Fruit fly (Drosophila melanogaster) whole organism, prepupa: Measurements from ENCODE around the gene CG14615.

Source experiments
- Blimp-1 ChIP-seq: fragments of 200-800 bp; sonication (Bioruptor generic); optimal IDR thresholded peaks from 3 replicates; lab custom pipeline; 2017; ENCODE audit warnings: missing biosample characterization, missing genetic modification characterization, mild to moderate bottlenecking, moderate library complexity, missing genetic modification reagents
- CG10631 ChIP-seq: fragments of 200-800 bp; sonication (Bioruptor generic); optimal IDR thresholded peaks from 2 replicates; lab custom pipeline; 2016; ENCODE audit warnings: missing biosample characterization, missing genetic modification characterization
- CG10669 ChIP-seq: fragments of 200-800 bp; sonication (Bioruptor generic); optimal IDR thresholded peaks from 3 replicates; lab custom pipeline; 2018; ENCODE audit warnings: missing biosample characterization, mild to moderate bottlenecking, missing genetic modification characterization, moderate library complexity
- CG11294 ChIP-seq: fragments of 200-800 bp; sonication (Bioruptor generic); IDR thresholded peaks from 2 replicates; pipeline ENCODE4 v1.3.6; 2022; ENCODE audit warnings: missing biosample characterization, missing genetic modification characterization
- CG11762 ChIP-seq: fragments of 200-800 bp; sonication (Bioruptor generic); optimal IDR thresholded peaks from 3 replicates; lab custom pipeline; 2016; ENCODE audit warnings: missing biosample characterization, missing genetic modification characterization; ENCODE audit not compliant: insufficient read depth
- CG11902 ChIP-seq: fragments of 200-800 bp; sonication (Bioruptor generic); optimal IDR thresholded peaks from 3 replicates; lab custom pipeline; 2016; ENCODE audit warnings: missing biosample characterization, missing genetic modification characterization
- CG15336 ChIP-seq: fragments of 200-800 bp; sonication (Bioruptor generic); IDR thresholded peaks from 2 replicates; pipeline ENCODE4 v1.3.6; 2022; ENCODE audit warnings: missing biosample characterization, missing genetic modification characterization
- CG3032 ChIP-seq: fragments of 200-800 bp; optimal IDR thresholded peaks from 2 replicates; lab custom pipeline; 2019; ENCODE audit warnings: missing biosample characterization, mild to moderate bottlenecking, missing genetic modification characterization, moderate library complexity
- CG32006 ChIP-seq: fragments of 200-800 bp; sonication (Bioruptor generic); optimal IDR thresholded peaks from 3 replicates; lab custom pipeline; 2017; ENCODE audit warnings: missing biosample characterization, mild to moderate bottlenecking, missing genetic modification characterization
- CG34406 ChIP-seq: fragments of 200-800 bp; sonication (Bioruptor generic); optimal IDR thresholded peaks from 3 replicates; lab custom pipeline; 2016; ENCODE audit warnings: missing biosample characterization, missing genetic modification characterization
- CG3919 ChIP-seq: fragments of 200-800 bp; sonication (Bioruptor generic); optimal IDR thresholded peaks from 3 replicates; lab custom pipeline; 2016; ENCODE audit warnings: missing biosample characterization, missing genetic modification characterization
- CG6163 ChIP-seq: fragments of 200-800 bp; sonication (Bioruptor generic); IDR thresholded peaks from 3 replicates; pipeline ENCODE4 v1.3.6; 2022; ENCODE audit warnings: missing biosample characterization, missing genetic modification characterization
- CG6276 ChIP-seq: fragments of 200-800 bp; sonication (Bioruptor generic); optimal IDR thresholded peaks from 2 replicates; lab custom pipeline; 2017; ENCODE audit warnings: missing biosample characterization, mild to moderate bottlenecking, missing genetic modification characterization
- CG6792 ChIP-seq: fragments of 200-800 bp; sonication (Bioruptor generic); optimal IDR thresholded peaks from 3 replicates; lab custom pipeline; 2016; ENCODE audit warnings: missing biosample characterization, missing genetic modification characterization
- CG6854 ChIP-seq: fragments of 200-800 bp; sonication (Bioruptor generic); optimal IDR thresholded peaks from 2 replicates; lab custom pipeline; 2017; ENCODE audit warnings: missing biosample characterization, mild to moderate bottlenecking, missing genetic modification characterization
- CG7368 ChIP-seq: fragments of 200-800 bp; sonication (Bioruptor generic); optimal IDR thresholded peaks from 3 replicates; lab custom pipeline; 2016; ENCODE audit warnings: missing biosample characterization, missing genetic modification characterization
- CG9139 ChIP-seq: fragments of 200-800 bp; sonication (Bioruptor generic); optimal IDR thresholded peaks from 3 replicates; lab custom pipeline; 2017; ENCODE audit warnings: missing biosample characterization, mild to moderate bottlenecking, missing genetic modification characterization
- Eip75B ChIP-seq: fragments of 200-800 bp; sonication (Bioruptor generic); optimal IDR thresholded peaks from 3 replicates; lab custom pipeline; 2016; ENCODE audit warnings: missing biosample characterization, missing genetic modification characterization
- Eip78C ChIP-seq: fragments of 200-800 bp; sonication (Bioruptor generic); peaks from one replicate; lab custom pipeline; 2016; ENCODE audit warnings: missing biosample characterization, missing genetic modification characterization
- Ets96B ChIP-seq: fragments of 200-800 bp; optimal IDR thresholded peaks from 2 replicates; lab custom pipeline; 2019; ENCODE audit warnings: missing biosample characterization, mild to moderate bottlenecking, missing genetic modification characterization, moderate library complexity
- Gug ChIP-seq: fragments of 200-800 bp; sonication (Bioruptor generic); IDR thresholded peaks from 2 replicates; pipeline ENCODE4 v1.3.6; 2022; ENCODE audit warnings: missing biosample characterization, missing genetic modification characterization
- Hr38 ChIP-seq: sonication (Bioruptor generic); optimal IDR thresholded peaks from 2 replicates; lab custom pipeline; 2016; ENCODE audit warnings: missing biosample characterization, missing genetic modification characterization
- Hr39 ChIP-seq: fragments of 200-800 bp; sonication (Bioruptor generic); optimal IDR thresholded peaks from 2 replicates; lab custom pipeline; 2016; ENCODE audit warnings: missing biosample characterization, missing genetic modification characterization
- Hr4 ChIP-seq: fragments of 200-800 bp; sonication (Bioruptor generic); optimal IDR thresholded peaks from 3 replicates; lab custom pipeline; 2016; ENCODE audit warnings: missing biosample characterization, missing genetic modification characterization
- Lpt ChIP-seq: fragments of 200-800 bp; sonication (Bioruptor generic); optimal IDR thresholded peaks from 3 replicates; lab custom pipeline; 2016; ENCODE audit warnings: missing biosample characterization, missing genetic modification characterization
- Met ChIP-seq: fragments of 200-800 bp; sonication (Bioruptor generic); optimal IDR thresholded peaks from 3 replicates; lab custom pipeline; 2016; ENCODE audit warnings: missing biosample characterization, missing genetic modification characterization
- Smox ChIP-seq: fragments of 200-800 bp; sonication (Bioruptor generic); optimal IDR thresholded peaks from 3 replicates; lab custom pipeline; 2016; ENCODE audit warnings: missing biosample characterization, missing genetic modification characterization
- Sox102F ChIP-seq: fragments of 200-800 bp; sonication (Bioruptor generic); optimal IDR thresholded peaks from 2 replicates; lab custom pipeline; 2016; ENCODE audit warnings: missing biosample characterization, mild to moderate bottlenecking, missing genetic modification characterization
- Sox14 ChIP-seq: fragments of 200-800 bp; sonication (Bioruptor generic); optimal IDR thresholded peaks from 3 replicates; lab custom pipeline; 2016; ENCODE audit warnings: missing biosample characterization, missing genetic modification characterization
- Sox15 ChIP-seq: fragments of 200-800 bp; sonication (Bioruptor generic); optimal IDR thresholded peaks from 3 replicates; lab custom pipeline; 2016; ENCODE audit warnings: missing biosample characterization, missing genetic modification characterization
- achi ChIP-seq: fragments of 200-800 bp; sonication (Bioruptor generic); optimal IDR thresholded peaks from 3 replicates; lab custom pipeline; 2016; ENCODE audit warnings: missing biosample characterization, missing genetic modification characterization
- acj6 ChIP-seq: fragments of 200-800 bp; sonication (Bioruptor generic); optimal IDR thresholded peaks from 3 replicates; lab custom pipeline; 2016; ENCODE audit warnings: missing biosample characterization, missing genetic modification characterization
- dac ChIP-seq: fragments of 200-800 bp; sonication (Bioruptor generic); optimal IDR thresholded peaks from 2 replicates; lab custom pipeline; 2017; ENCODE audit warnings: missing biosample characterization, mild to moderate bottlenecking, missing genetic modification characterization
- esn ChIP-seq: fragments of 200-800 bp; sonication (Bioruptor generic); optimal IDR thresholded peaks from 2 replicates; lab custom pipeline; 2016; ENCODE audit warnings: missing biosample characterization, mild to moderate bottlenecking, missing genetic modification characterization, moderate library complexity
- fd85E ChIP-seq: fragments of 200-800 bp; sonication (Bioruptor generic); optimal IDR thresholded peaks from 3 replicates; lab custom pipeline; 2016; ENCODE audit warnings: missing biosample characterization, missing genetic modification characterization
- fkh ChIP-seq: fragments of 200-800 bp; sonication (Bioruptor generic); optimal IDR thresholded peaks from 3 replicates; lab custom pipeline; 2017; ENCODE audit warnings: missing biosample characterization, mild to moderate bottlenecking, missing genetic modification characterization, moderate library complexity
- net ChIP-seq: fragments of 200-800 bp; sonication (Bioruptor generic); optimal IDR thresholded peaks from 3 replicates; lab custom pipeline; 2016; ENCODE audit warnings: missing biosample characterization, missing genetic modification characterization
- salr ChIP-seq, 2 experiments: fragments of 200-800 bp; sonication (Bioruptor generic); optimal IDR thresholded peaks; 3 replicates each; lab custom pipeline; 2016 to 2018; ENCODE audit warnings: missing biosample characterization in 2 of 2, missing genetic modification characterization in 2 of 2, mild to moderate bottlenecking in 1 of 2
- ss ChIP-seq, 2 experiments: fragments of 200-800 bp; sonication (Bioruptor generic); optimal IDR thresholded peaks; 2 replicates in 1 of 2; 3 replicates in 1 of 2; lab custom pipeline; 2017 to 2018; ENCODE audit warnings: mild to moderate bottlenecking in 2 of 2, missing biosample characterization in 2 of 2, missing genetic modification characterization in 2 of 2, moderate library complexity in 1 of 2
- topi ChIP-seq: fragments of 200-800 bp; sonication (Bioruptor generic); optimal IDR thresholded peaks from 3 replicates; lab custom pipeline; 2016; ENCODE audit warnings: missing biosample characterization, missing genetic modification characterization

Gene CG14615

dm6 chrX:22477689-22478590 lies 28.6 kb upstream of the CG14615 start:
- peak; percentile 52; the same call in 2 of the 3 replicates for TF ChIP-seq CG6163 (GFP tag; lab: Robert Waterston, UW)
- peak; percentile 69 for TF ChIP-seq Eip78C
- peak; percentile 7 for TF ChIP-seq Hr4 (GFP tag; lab: Kevin White, UChicago)
- no peak for TF ChIP-seq CG3032

DNA sequence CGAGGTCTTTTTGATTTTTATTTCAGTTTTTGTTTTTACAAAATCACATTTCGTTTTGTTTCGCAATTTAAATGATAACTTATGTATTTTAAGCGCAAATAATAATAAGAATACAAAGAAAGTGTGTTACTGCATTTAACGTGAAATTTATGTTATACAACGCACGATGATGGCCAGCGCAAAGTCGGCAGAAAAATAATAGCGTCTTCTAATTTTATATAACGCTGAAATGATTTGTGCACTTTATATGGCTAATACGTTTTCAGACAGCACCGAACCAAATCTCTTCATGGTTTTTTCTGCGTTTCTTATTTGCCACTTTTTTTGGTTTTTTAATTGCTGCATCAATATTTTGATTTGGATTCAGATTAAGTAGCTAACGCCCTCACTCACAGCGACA lies 25.6 kb upstream of the CG14615 start:
- no peak for TF ChIP-seq ss (GFP tag; optimal IDR thresholded peaks at IDR 0.05; lab: Kevin White, UChicago)
- no peak for TF ChIP-seq CG9139
- TF ChIP-seq CG6276 (GFP tag; lab: Kevin White, UChicago), result no peak
- TF ChIP-seq Met (GFP tag; lab: Kevin White, UChicago), result no peak
- no peak for TF ChIP-seq Hr39 (GFP tag; lab: Kevin White, UChicago)
- TF ChIP-seq salr (GFP tag; optimal IDR thresholded peaks at IDR 0.05; lab: Kevin White, UChicago), result no peak
- TF ChIP-seq fkh, result no peak
- TF ChIP-seq achi, result no peak
- TF ChIP-seq CG32006 (GFP tag; lab: Kevin White, UChicago), result no peak
- no peak for TF ChIP-seq topi (GFP tag; lab: Kevin White, UChicago)
- no peak for TF ChIP-seq Blimp-1 (GFP tag; lab: Kevin White, UChicago)
- no peak for TF ChIP-seq CG7368 (GFP tag; lab: Kevin White, UChicago)
- TF ChIP-seq fd85E (GFP tag; lab: Kevin White, UChicago), result no peak
- no peak for TF ChIP-seq Hr38 (GFP tag; lab: Kevin White, UChicago)
- no peak for TF ChIP-seq Sox15
- no peak for TF ChIP-seq Sox102F (GFP tag; lab: Kevin White, UChicago)

dm6 chrX:22473520-22473919 lies 24.2 kb upstream of the CG14615 start, which contains the start of gene CG14618:
Gene CG14618 (plus strand): TSS chrX:22473698.
- TF ChIP-seq Lpt (GFP tag; lab: Kevin White, UChicago) (no peak), acj6 (no peak), CG3919 (GFP tag; lab: Kevin White, UChicago) (no peak), Ets96B (tag; lab: Kevin White, UChicago) (no peak), Smox (GFP tag; lab: Kevin White, UChicago) (no peak), CG15336 (GFP tag; lab: Robert Waterston, UW) (no peak), dac (no peak), Eip75B (GFP tag; lab: Kevin White, UChicago) (no peak), esn (GFP tag; lab: Kevin White, UChicago) (no peak), CG11294 (GFP tag; lab: Robert Waterston, UW) (no peak), CG6163 (GFP tag; lab: Robert Waterston, UW) (no peak), CG9139 (no peak), Met (GFP tag; lab: Kevin White, UChicago) (no peak), CG10631 (no peak), net (GFP tag; lab: Kevin White, UChicago) (no peak)

DNA sequence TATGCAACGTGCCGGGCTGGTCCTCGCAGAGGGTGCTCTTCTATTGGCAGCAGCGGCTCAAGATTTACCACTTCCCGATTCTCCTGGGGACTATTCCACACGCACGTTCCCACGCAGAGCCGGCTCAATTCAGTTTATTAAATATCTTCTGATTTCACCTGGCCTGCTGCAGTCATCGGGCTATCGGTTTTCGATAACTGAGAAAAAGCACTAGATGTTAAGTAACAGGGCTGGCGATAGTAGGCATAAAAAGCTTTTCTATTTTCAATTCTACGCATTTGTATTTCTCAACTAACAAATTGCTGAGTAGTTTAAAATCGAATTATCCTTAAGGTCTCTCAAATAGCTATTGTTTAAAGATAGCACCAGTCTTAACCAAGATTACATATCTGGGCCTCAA lies 22.5 kb upstream of the CG14615 start, which contains the start of gene CG14613:
Gene CG14613, minus strand, starts transcription at position 203 of the 400 bp plus-strand sequence.
- TF ChIP-seq CG10669, result no peak
- TF ChIP-seq Smox (GFP tag; lab: Kevin White, UChicago), result no peak
- no peak for TF ChIP-seq salr (GFP tag; optimal IDR thresholded peaks at IDR 0.05; lab: Kevin White, UChicago)
- TF ChIP-seq CG34406 (GFP tag; lab: Kevin White, UChicago), result no peak
- no peak for TF ChIP-seq dac
- no peak for TF ChIP-seq CG6854 (GFP tag; lab: Kevin White, UChicago)
- TF ChIP-seq CG11762 (GFP tag; lab: Kevin White, UChicago), result no peak
- TF ChIP-seq topi (GFP tag; lab: Kevin White, UChicago), result no peak
- TF ChIP-seq Blimp-1 (GFP tag; lab: Kevin White, UChicago), result no peak
- TF ChIP-seq Hr39 (GFP tag; lab: Kevin White, UChicago), result no peak
- TF ChIP-seq Sox14 (GFP tag; lab: Kevin White, UChicago), result no peak
- TF ChIP-seq Gug (GFP tag; lab: Robert Waterston, UW), result no peak
- TF ChIP-seq CG11902 (GFP tag; lab: Kevin White, UChicago), result no peak
- TF ChIP-seq CG6792 (GFP tag; lab: Kevin White, UChicago), result no peak
